Fruit fly (Drosophila melanogaster): ENCODE results near the gene CG15528.

CG15528 gene

DNA sequence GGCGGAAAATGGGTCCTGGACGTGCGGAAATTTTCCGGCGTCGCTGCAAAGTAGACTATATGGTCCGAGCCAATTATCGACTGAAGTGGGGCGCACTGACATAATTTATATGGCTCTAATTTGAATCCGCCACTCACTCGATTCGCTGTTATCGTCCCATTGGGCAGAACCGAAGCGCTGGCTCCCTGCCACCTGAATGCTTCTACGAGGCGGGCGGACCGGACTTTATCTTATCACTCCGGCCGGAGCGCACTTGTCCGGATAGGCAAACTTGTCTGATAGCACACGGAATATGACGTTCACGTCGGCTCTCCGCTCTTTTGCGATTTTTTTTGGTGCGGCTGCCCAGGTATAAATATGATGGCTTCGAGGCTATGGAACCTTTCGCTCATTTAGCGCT, 10.6 kb upstream of the CG15528 start:
- TF ChIP-seq Mio (GFP tag; optimal IDR thresholded peaks at IDR 0.05): no peak
- peak; percentile 7 for TF ChIP-seq br (GFP tag; optimal IDR thresholded peaks at IDR 0.05)
- peak; percentile 84 for TF ChIP-seq h (GFP tag; optimal IDR thresholded peaks at IDR 0.05)

DNA sequence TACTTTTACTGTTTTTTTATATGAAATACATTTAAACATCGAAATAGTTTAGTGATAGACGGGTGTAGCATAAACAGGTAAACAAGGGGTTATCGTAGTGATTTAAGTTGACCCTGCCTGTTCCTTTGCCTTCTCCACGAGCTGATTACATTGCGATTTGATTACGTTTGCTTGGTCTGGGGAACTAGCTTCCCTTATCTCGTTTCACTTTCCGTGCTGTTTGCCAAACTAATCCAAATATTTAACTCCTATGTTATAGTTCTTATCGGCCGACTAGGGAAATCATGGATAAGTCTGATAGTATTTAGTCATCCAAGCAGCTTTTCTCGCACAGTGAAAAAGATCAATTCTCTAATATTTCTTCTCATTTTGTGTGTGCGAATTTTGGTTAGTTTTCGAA, 10.1 kb upstream of the CG15528 start:
- TF ChIP-seq Dfd (GFP tag; optimal IDR thresholded peaks at IDR 0.05) (no peak), Abd-B (GFP tag; optimal IDR thresholded peaks at IDR 0.05) (no peak), tai (GFP tag; optimal IDR thresholded peaks at IDR 0.05) (no peak)

DNA sequence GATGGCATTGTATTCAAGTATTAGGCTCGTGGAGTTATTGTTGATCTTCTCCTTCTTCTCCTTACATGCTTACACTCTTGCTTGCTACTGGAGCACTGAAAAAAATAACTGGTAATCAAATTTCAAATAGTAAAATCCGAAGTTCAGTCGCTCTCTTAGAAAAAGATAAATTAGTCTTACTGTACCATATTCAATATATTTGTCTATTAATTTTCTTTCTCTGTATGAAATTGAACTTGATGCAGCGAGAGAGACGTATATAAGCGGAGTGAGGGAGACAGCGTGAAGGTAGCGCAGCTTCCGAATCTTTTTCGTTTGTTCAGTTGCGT, 9.2 kb upstream of the CG15528 start:
- TF ChIP-seq Myc (optimal IDR thresholded peaks at IDR 0.05): no peak
- TF ChIP-seq Dfd (GFP tag; optimal IDR thresholded peaks at IDR 0.05): no peak
- TF ChIP-seq foxo (GFP tag; optimal IDR thresholded peaks at IDR 0.05): peak; percentile 58 to 93
- no peak for TF ChIP-seq CrebA (GFP tag; optimal IDR thresholded peaks at IDR 0.05; ENCODE audit: borderline replicate concordance)
- no peak for TF ChIP-seq N (GFP tag; optimal IDR thresholded peaks at IDR 0.05)
- peak; percentile 93 for TF ChIP-seq ey (GFP tag; optimal IDR thresholded peaks at IDR 0.05)
- no peak for TF ChIP-seq dsf (GFP tag; optimal IDR thresholded peaks at IDR 0.05; ENCODE audit: borderline replicate concordance)
- TF ChIP-seq Abd-B (GFP tag; optimal IDR thresholded peaks at IDR 0.05): no peak
- peak; percentile 40 for TF ChIP-seq sv (GFP tag; optimal IDR thresholded peaks at IDR 0.05)
- TF ChIP-seq GATAd (GFP tag; optimal IDR thresholded peaks at IDR 0.05): peak; percentile 60
- peak; percentile 87 for TF ChIP-seq psq (GFP tag; optimal IDR thresholded peaks at IDR 0.05)
- TF ChIP-seq Dif (GFP tag; optimal IDR thresholded peaks at IDR 0.05; ENCODE audit: partially characterized antibody): no peak
- TF ChIP-seq jim (GFP tag; optimal IDR thresholded peaks at IDR 0.05): no peak
- peak; percentile 93 for TF ChIP-seq sage (GFP tag; optimal IDR thresholded peaks at IDR 0.05)
- TF ChIP-seq CG9705 (GFP tag; optimal IDR thresholded peaks at IDR 0.05): peak; percentile 44
- peak; percentile 92 for TF ChIP-seq Hnf4 (GFP tag; optimal IDR thresholded peaks at IDR 0.05)
- no peak for TF ChIP-seq Hr83 (GFP tag; optimal IDR thresholded peaks at IDR 0.05; ENCODE audit: poor library complexity, severe bottlenecking)
- TF ChIP-seq br (GFP tag; optimal IDR thresholded peaks at IDR 0.05): peak; percentile 93
- TF ChIP-seq usp (GFP tag; optimal IDR thresholded peaks at IDR 0.05): no peak
- TF ChIP-seq dl (GFP tag; optimal IDR thresholded peaks at IDR 0.05; ENCODE audit: insufficient read depth in 1 of 2, partially characterized antibody in 2 of 2): no peak
- no peak for TF ChIP-seq Hr78 (GFP tag; optimal IDR thresholded peaks at IDR 0.05)
- TF ChIP-seq Vsx2 (GFP tag; optimal IDR thresholded peaks at IDR 0.05; ENCODE audit: partially characterized antibody): no peak
- peak; percentile 88 for TF ChIP-seq Jra (GFP tag; optimal IDR thresholded peaks at IDR 0.05)
- no peak for TF ChIP-seq lola (GFP tag; optimal IDR thresholded peaks at IDR 0.05)
- peak; percentile 89 for TF ChIP-seq Sp1 (GFP tag; optimal IDR thresholded peaks at IDR 0.05)
- peak; percentile 79 for TF ChIP-seq brk (GFP tag; optimal IDR thresholded peaks at IDR 0.05)
- peak; percentile 95 for TF ChIP-seq h (GFP tag; optimal IDR thresholded peaks at IDR 0.05)
- peak; percentile 88 for TF ChIP-seq OdsH (GFP tag; optimal IDR thresholded peaks at IDR 0.05)
- peak; percentile 22 for TF ChIP-seq Mio (GFP tag; optimal IDR thresholded peaks at IDR 0.05)
- peak; percentile 87 for TF ChIP-seq woc (GFP tag; optimal IDR thresholded peaks at IDR 0.05)
- TF ChIP-seq HLH106 (tag; optimal IDR thresholded peaks at IDR 0.05): peak; percentile 90
- peak; percentile 95 for TF ChIP-seq fru (GFP tag; optimal IDR thresholded peaks at IDR 0.05)
- TF ChIP-seq pan (optimal IDR thresholded peaks at IDR 0.05): no peak
- peak; percentile 37 for TF ChIP-seq Rel (GFP tag; optimal IDR thresholded peaks at IDR 0.05)
- peak; percentile 47 for TF ChIP-seq Rel (tag; optimal IDR thresholded peaks at IDR 0.05)
- TF ChIP-seq rgr (GFP tag; optimal IDR thresholded peaks at IDR 0.05): peak; percentile 92
- peak; percentile 91 for TF ChIP-seq CG32264 (GFP tag; optimal IDR thresholded peaks at IDR 0.05)
- peak; percentile 83 for TF ChIP-seq tai (GFP tag; optimal IDR thresholded peaks at IDR 0.05)
- TF ChIP-seq dmrt93B (GFP tag; optimal IDR thresholded peaks at IDR 0.05): peak; percentile 76

Data from whole organism, wandering third instar larva.